Worm (Caenorhabditis elegans) whole organism, L3 larva: ENCODE results near the gene clec-132.

ENCODE experiments used
- R02D3.7 ChIP-seq: fragments of 150-350 bp; optimal IDR thresholded peaks from 2 replicates; lab custom pipeline; 2014; ENCODE audit warnings: missing biosample characterization, missing genetic modification characterization
- ZK546.5 ChIP-seq: sonication (generic microtip); optimal IDR thresholded peaks from 2 replicates; lab custom pipeline; 2017; ENCODE audit warnings: missing biosample characterization, missing genetic modification characterization
- aly-2 ChIP-seq: fragments of 150-350 bp; optimal IDR thresholded peaks from 2 replicates; lab custom pipeline; 2014; ENCODE audit warnings: missing biosample characterization, missing genetic modification characterization
- ceh-16 ChIP-seq: sonication (generic microtip); optimal IDR thresholded peaks from 2 replicates; lab custom pipeline; 2017; ENCODE audit warnings: missing biosample characterization, missing genetic modification characterization
- ceh-28 ChIP-seq: fragments of 150-350 bp; optimal IDR thresholded peaks from 2 replicates; lab custom pipeline; 2014; ENCODE audit warnings: missing biosample characterization, missing genetic modification reagents, missing genetic modification characterization
- ceh-9 ChIP-seq: sonication (generic microtip); optimal IDR thresholded peaks from 2 replicates; lab custom pipeline; 2018; ENCODE audit warnings: missing biosample characterization, missing genetic modification characterization
- daf-12 ChIP-seq: fragments of 150-350 bp; optimal IDR thresholded peaks from 2 replicates; lab custom pipeline; 2014; ENCODE audit warnings: missing biosample characterization, missing genetic modification reagents, missing genetic modification characterization
- egl-5 ChIP-seq: fragments of 150-350 bp; optimal IDR thresholded peaks from 2 replicates; lab custom pipeline; 2017; ENCODE audit warnings: missing biosample characterization, missing genetic modification reagents, missing genetic modification characterization, inconsistent platforms
- elt-3 ChIP-seq, 3 experiments: fragments of 150-350 bp in 1 of 3; sonication (generic microtip) in 2 of 3; optimal IDR thresholded peaks; 2 replicates in 2 of 3; 4 replicates in 1 of 3; lab custom pipeline; 2014 to 2017; ENCODE audit warnings: missing biosample characterization in 3 of 3, missing genetic modification characterization in 3 of 3
- eor-1 ChIP-seq, 2 experiments: fragments of 150-350 bp; optimal IDR thresholded peaks; 2 replicates each; lab custom pipeline; 2014 to 2018; ENCODE audit warnings: missing biosample characterization in 2 of 2, missing genetic modification characterization in 2 of 2
- fkh-2 ChIP-seq: fragments of 150-350 bp; optimal IDR thresholded peaks from 2 replicates; lab custom pipeline; 2014; ENCODE audit warnings: missing biosample characterization, missing genetic modification reagents, missing genetic modification characterization
- fos-1 ChIP-seq: fragments of 150-350 bp; optimal IDR thresholded peaks from 2 replicates; lab custom pipeline; 2014; ENCODE audit warnings: missing biosample characterization, missing genetic modification characterization
- hmg-11 ChIP-seq: sonication (generic microtip); optimal IDR thresholded peaks from 2 replicates; lab custom pipeline; 2016; ENCODE audit warnings: missing genetic modification characterization, missing compliant biosample characterization
- jun-1 ChIP-seq: fragments of 150-350 bp; optimal IDR thresholded peaks from 2 replicates; lab custom pipeline; 2014; ENCODE audit warnings: missing biosample characterization, missing genetic modification reagents, missing genetic modification characterization
- lin-15B ChIP-seq: fragments of 150-350 bp; optimal IDR thresholded peaks from 2 replicates; lab custom pipeline; 2014; ENCODE audit warnings: missing biosample characterization, missing genetic modification characterization
- lin-39 ChIP-seq: fragments of 150-350 bp; optimal IDR thresholded peaks from 2 replicates; lab custom pipeline; 2018; ENCODE audit warnings: missing biosample characterization, missing genetic modification reagents, missing genetic modification characterization
- mml-1 ChIP-seq: fragments of 150-350 bp; sonication (generic microtip); optimal IDR thresholded peaks from 3 replicates; lab custom pipeline; 2014; ENCODE audit warnings: missing biosample characterization, missing genetic modification characterization
- nfya-1 ChIP-seq: sonication (generic microtip); optimal IDR thresholded peaks from 2 replicates; lab custom pipeline; 2017; ENCODE audit warnings: missing genetic modification characterization, mild to moderate bottlenecking, missing compliant biosample characterization, antibody characterized with exemption, moderate library complexity; ENCODE audit not compliant: insufficient read depth
- nhr-11 ChIP-seq: fragments of 150-350 bp; optimal IDR thresholded peaks from 2 replicates; lab custom pipeline; 2014; ENCODE audit warnings: missing biosample characterization, missing genetic modification characterization
- nhr-237 ChIP-seq: fragments of 150-350 bp; optimal IDR thresholded peaks from 2 replicates; lab custom pipeline; 2014; ENCODE audit warnings: missing biosample characterization, missing genetic modification characterization
- nhr-25 ChIP-seq: sonication (generic microtip); optimal IDR thresholded peaks from 2 replicates; lab custom pipeline; 2017; ENCODE audit warnings: missing biosample characterization, missing genetic modification characterization
- nhr-28 ChIP-seq: fragments of 150-350 bp; optimal IDR thresholded peaks from 2 replicates; lab custom pipeline; 2014; ENCODE audit warnings: missing biosample characterization, missing genetic modification characterization
- pha-4 ChIP-seq: fragments of 150-350 bp; optimal IDR thresholded peaks from 2 replicates; lab custom pipeline; 2014; ENCODE audit warnings: missing biosample characterization, missing genetic modification reagents, missing genetic modification characterization
- sea-2 ChIP-seq: fragments of 150-350 bp; sonication (generic microtip); optimal IDR thresholded peaks from 4 replicates; lab custom pipeline; 2014; ENCODE audit warnings: missing biosample characterization, missing genetic modification reagents, missing genetic modification characterization
- skn-1 ChIP-seq: fragments of 150-350 bp; optimal IDR thresholded peaks from 2 replicates; lab custom pipeline; 2014; ENCODE audit warnings: missing biosample characterization, missing genetic modification characterization
- snpc-4 ChIP-seq: fragments of 150-350 bp; optimal IDR thresholded peaks from 2 replicates; lab custom pipeline; 2014; ENCODE audit warnings: missing biosample characterization, missing genetic modification characterization
- unc-39 ChIP-seq: sonication (generic microtip); optimal IDR thresholded peaks from 4 replicates; lab custom pipeline; 2017; ENCODE audit warnings: missing biosample characterization, missing genetic modification characterization
- unc-62 ChIP-seq: fragments of 150-350 bp; sonication (generic microtip); optimal IDR thresholded peaks from 4 replicates; lab custom pipeline; 2014; ENCODE audit warnings: missing biosample characterization, missing genetic modification reagents, missing genetic modification characterization
- zag-1 ChIP-seq: fragments of 150-350 bp; optimal IDR thresholded peaks from 2 replicates; lab custom pipeline; 2014; ENCODE audit warnings: missing biosample characterization, missing genetic modification characterization
- ztf-4 ChIP-seq: fragments of 150-350 bp; optimal IDR thresholded peaks from 2 replicates; lab custom pipeline; 2014; ENCODE audit warnings: missing biosample characterization, missing genetic modification characterization

The clec-132 gene

ce11 chrII:3616615-3617014 is 39.8 kb downstream of the clec-132 start:
- no peak for TF ChIP-seq unc-39 (tag; lab: Kevin White, UChicago)
- peak; percentile 98 for TF ChIP-seq nfya-1 (tag; lab: Kevin White, UChicago)

ce11 chrII:3617512-3617911 is 40.7 kb downstream of the clec-132 start, which contains the start of gene F40E12.1:
TSS of gene F40E12.1 (plus strand) at chrII:3617812.
- no peak for TF ChIP-seq lin-15B (tag; lab: Kevin White, UChicago)
- no peak for TF ChIP-seq egl-5 (tag; lab: Kevin White, UChicago)
- TF ChIP-seq snpc-4 (tag; lab: Kevin White, UChicago), result no peak
- TF ChIP-seq ZK546.5, result no peak
- TF ChIP-seq fos-1 (tag; lab: Kevin White, UChicago), result no peak
- no peak for TF ChIP-seq daf-12 (tag; lab: Kevin White, UChicago)
- no peak for TF ChIP-seq ceh-16 (tag; lab: Kevin White, UChicago)
- TF ChIP-seq zag-1 (tag; lab: Kevin White, UChicago), result no peak
- no peak for TF ChIP-seq R02D3.7 (tag; lab: Kevin White, UChicago)
- no peak for TF ChIP-seq unc-39 (tag; lab: Kevin White, UChicago)
- TF ChIP-seq jun-1 (tag; lab: Kevin White, UChicago), result no peak
- no peak for TF ChIP-seq nhr-11 (tag; lab: Kevin White, UChicago)

- TF ChIP-seq pha-4 (no peak), mml-1 (no peak), ceh-28 (tag; lab: Kevin White, UChicago) (no peak), elt-3 (tag; optimal IDR thresholded peaks at IDR 0.05; lab: Kevin White, UChicago) (no peak), hmg-11 (tag; lab: Kevin White, UChicago) (no peak), lin-15B (tag; lab: Kevin White, UChicago) (no peak), eor-1 (tag; optimal IDR thresholded peaks at IDR 0.05; lab: Kevin White, UChicago) (no peak), R02D3.7 (tag; lab: Kevin White, UChicago) (no peak), skn-1 (no peak), aly-2 (tag; lab: Kevin White, UChicago) (no peak), daf-12 (tag; lab: Kevin White, UChicago) (no peak)
These were observed 44.0 kb downstream of the clec-132 start for ce11 chrII:3620862-3621261.

ce11 chrII:3622014-3622413 is 45.2 kb downstream of the clec-132 start, which contains the start of gene M151.7:
TSS of gene M151.7 (plus strand) at chrII:3622314.
- no peak for TF ChIP-seq lin-39
- no peak for TF ChIP-seq fkh-2 (tag; lab: Kevin White, UChicago)
- no peak for TF ChIP-seq ZK546.5
- no peak for TF ChIP-seq ceh-9 (tag; lab: Kevin White, UChicago)
- TF ChIP-seq aly-2 (tag; lab: Kevin White, UChicago), result no peak
- no peak for TF ChIP-seq daf-12 (tag; lab: Kevin White, UChicago)
- no peak for TF ChIP-seq snpc-4 (tag; lab: Kevin White, UChicago)

- TF ChIP-seq unc-62 (GFP tag; lab: Kevin White, UChicago), result no peak
- TF ChIP-seq ceh-9 (tag; lab: Kevin White, UChicago), result no peak
- TF ChIP-seq sea-2 (GFP tag; lab: Kevin White, UChicago), result no peak
- TF ChIP-seq nhr-28, result no peak
- no peak for TF ChIP-seq ztf-4
- TF ChIP-seq nhr-237 (tag; lab: Kevin White, UChicago), result no peak
- TF ChIP-seq nhr-25 (tag; lab: Kevin White, UChicago), result no peak
These were observed 50.0 kb downstream of the clec-132 start, which contains the start of gene M151.3 for ce11 chrII:3626872-3627271. TSS of gene M151.3 (plus strand) at chrII:3627172.
